Fruit fly (Drosophila melanogaster): ENCODE data around the gene CG17283.

dm6 chr3R:17366023-17366422 is 41.7 kb upstream of the CG17283 start, which contains the start of gene beat-IIa:
- TF ChIP-seq spab (GFP tag; optimal IDR thresholded peaks at IDR 0.05), result no peak
- TF ChIP-seq net (GFP tag; optimal IDR thresholded peaks at IDR 0.05), result no peak
- TF ChIP-seq salr (GFP tag; optimal IDR thresholded peaks at IDR 0.05), result no peak
- TF ChIP-seq CG9139 (GFP tag; optimal IDR thresholded peaks at IDR 0.05), result no peak
- no peak for TF ChIP-seq esn (GFP tag; optimal IDR thresholded peaks at IDR 0.05)
- TF ChIP-seq Blimp-1 (GFP tag; optimal IDR thresholded peaks at IDR 0.05), result no peak
- no peak for TF ChIP-seq Met (GFP tag; optimal IDR thresholded peaks at IDR 0.05)
- TF ChIP-seq CG1621 (tag; optimal IDR thresholded peaks at IDR 0.05), result no peak

All from whole organism, prepupa.